Worm (Caenorhabditis elegans) whole organism, mixed stage, embryonic: ENCODE results near the gene msp-33.

ENCODE experiments used
- M03D4.4 ChIP-seq: sonication (generic microtip); optimal IDR thresholded peaks from 2 replicates; lab custom pipeline; 2017; ENCODE audit warnings: mild to moderate bottlenecking, missing genetic modification characterization, missing compliant biosample characterization
- bed-3 ChIP-seq: fragments of 200-800 bp; sonication (Bioruptor generic); optimal IDR thresholded peaks from 3 replicates; lab custom pipeline; 2018; ENCODE audit warnings: mild to moderate bottlenecking, missing genetic modification characterization, moderate library complexity, missing compliant biosample characterization
- ceh-39 ChIP-seq: fragments of 150-350 bp; optimal IDR thresholded peaks from 2 replicates; lab custom pipeline; 2014; ENCODE audit warnings: missing biosample characterization, missing genetic modification characterization
- ceh-83 ChIP-seq: fragments of 200-800 bp; sonication (Bioruptor generic); optimal IDR thresholded peaks from 2 replicates; lab custom pipeline; 2018; ENCODE audit warnings: mild to moderate bottlenecking, missing genetic modification characterization, missing compliant biosample characterization
- ces-1 ChIP-seq: fragments of 150-350 bp; optimal IDR thresholded peaks from 2 replicates; lab custom pipeline; 2014; ENCODE audit warnings: missing biosample characterization, missing genetic modification reagents, missing genetic modification characterization
- cnd-1 ChIP-seq: fragments of 200-800 bp; sonication (Bioruptor generic); optimal IDR thresholded peaks from 2 replicates; lab custom pipeline; 2018; ENCODE audit warnings: mild to moderate bottlenecking, missing genetic modification characterization, missing compliant biosample characterization
- drap-1 ChIP-seq: fragments of 200-800 bp; sonication (Bioruptor generic); optimal IDR thresholded peaks from 3 replicates; lab custom pipeline; 2018; ENCODE audit warnings: mild to moderate bottlenecking, missing genetic modification characterization, missing compliant biosample characterization
- elt-1 ChIP-seq: sonication (generic microtip); optimal IDR thresholded peaks from 2 replicates; lab custom pipeline; 2017; ENCODE audit warnings: missing genetic modification characterization, mild to moderate bottlenecking, missing compliant biosample characterization, antibody characterized with exemption, moderate library complexity, borderline replicate concordance; ENCODE audit not compliant: insufficient read depth
- elt-3 ChIP-seq: fragments of 150-350 bp; optimal IDR thresholded peaks from 2 replicates; lab custom pipeline; 2014; ENCODE audit warnings: missing biosample characterization, missing genetic modification characterization
- flh-1 ChIP-seq: fragments of 200-800 bp; sonication (Bioruptor generic); optimal IDR thresholded peaks from 2 replicates; lab custom pipeline; 2018; ENCODE audit warnings: mild to moderate bottlenecking, missing genetic modification characterization, moderate library complexity, missing compliant biosample characterization
- ham-2 ChIP-seq: fragments of 200-800 bp; sonication (Bioruptor generic); optimal IDR thresholded peaks from 2 replicates; lab custom pipeline; 2018; ENCODE audit warnings: mild to moderate bottlenecking, missing genetic modification characterization, missing compliant biosample characterization
- hlh-1 ChIP-seq: fragments of 150-350 bp; optimal IDR thresholded peaks from 2 replicates; lab custom pipeline; 2014; ENCODE audit warnings: missing biosample characterization, missing genetic modification reagents, missing genetic modification characterization
- lin-13 ChIP-seq: fragments of 150-350 bp; optimal IDR thresholded peaks from 2 replicates; lab custom pipeline; 2014; ENCODE audit warnings: missing biosample characterization, missing genetic modification characterization
- lsy-2 ChIP-seq: fragments of 150-350 bp; optimal IDR thresholded peaks from 2 replicates; lab custom pipeline; 2014; ENCODE audit warnings: missing biosample characterization, missing genetic modification characterization
- mab-5 ChIP-seq: fragments of 150-350 bp; optimal IDR thresholded peaks from 2 replicates; lab custom pipeline; 2014; ENCODE audit warnings: missing biosample characterization, missing genetic modification characterization
- mls-2 ChIP-seq: sonication (generic microtip); optimal IDR thresholded peaks from 2 replicates; lab custom pipeline; 2016; ENCODE audit warnings: mild to moderate bottlenecking, missing genetic modification characterization, moderate library complexity, missing compliant biosample characterization
- nhr-12 ChIP-seq: fragments of 150-350 bp; optimal IDR thresholded peaks from 2 replicates; lab custom pipeline; 2014; ENCODE audit warnings: missing biosample characterization, missing genetic modification characterization
- nhr-2 ChIP-seq: fragments of 150-350 bp; optimal IDR thresholded peaks from 2 replicates; lab custom pipeline; 2014; ENCODE audit warnings: missing biosample characterization, missing genetic modification characterization
- nhr-28 ChIP-seq: fragments of 150-350 bp; optimal IDR thresholded peaks from 2 replicates; lab custom pipeline; 2014; ENCODE audit warnings: missing biosample characterization, missing genetic modification characterization
- nhr-76 ChIP-seq: sonication (generic microtip); optimal IDR thresholded peaks from 2 replicates; lab custom pipeline; 2017; ENCODE audit warnings: missing biosample characterization, missing genetic modification characterization
- pha-4 ChIP-seq: fragments of 150-350 bp; optimal IDR thresholded peaks from 2 replicates; lab custom pipeline; 2018; ENCODE audit warnings: missing biosample characterization, missing genetic modification reagents, missing genetic modification characterization
- sptf-1 ChIP-seq: sonication (generic microtip); optimal IDR thresholded peaks from 2 replicates; lab custom pipeline; 2017; ENCODE audit warnings: mild to moderate bottlenecking, missing genetic modification characterization, moderate library complexity, missing compliant biosample characterization
- tbx-8 ChIP-seq: fragments of 200-800 bp; sonication (Bioruptor generic); optimal IDR thresholded peaks from 2 replicates; lab custom pipeline; 2018; ENCODE audit warnings: mild to moderate bottlenecking, missing genetic modification characterization, moderate library complexity, missing compliant biosample characterization
- unc-120 ChIP-seq: sonication (generic microtip); optimal IDR thresholded peaks from 2 replicates; lab custom pipeline; 2017; ENCODE audit warnings: missing genetic modification characterization, missing compliant biosample characterization; ENCODE audit not compliant: poor library complexity, severe bottlenecking
- unc-39 ChIP-seq: fragments of 150-350 bp; optimal IDR thresholded peaks from 2 replicates; lab custom pipeline; 2014; ENCODE audit warnings: missing biosample characterization, missing genetic modification characterization
- unc-62 ChIP-seq: fragments of 150-350 bp; optimal IDR thresholded peaks from 2 replicates; lab custom pipeline; 2014; ENCODE audit warnings: missing biosample characterization, missing genetic modification reagents, missing genetic modification characterization
- zip-8 ChIP-seq: fragments of 150-350 bp; optimal IDR thresholded peaks from 2 replicates; lab custom pipeline; 2014; ENCODE audit warnings: missing biosample characterization, missing genetic modification characterization
- ztf-11 ChIP-seq: fragments of 150-350 bp; optimal IDR thresholded peaks from 2 replicates; lab custom pipeline; 2014; ENCODE audit warnings: missing biosample characterization, missing genetic modification characterization

Gene msp-33

DNA sequence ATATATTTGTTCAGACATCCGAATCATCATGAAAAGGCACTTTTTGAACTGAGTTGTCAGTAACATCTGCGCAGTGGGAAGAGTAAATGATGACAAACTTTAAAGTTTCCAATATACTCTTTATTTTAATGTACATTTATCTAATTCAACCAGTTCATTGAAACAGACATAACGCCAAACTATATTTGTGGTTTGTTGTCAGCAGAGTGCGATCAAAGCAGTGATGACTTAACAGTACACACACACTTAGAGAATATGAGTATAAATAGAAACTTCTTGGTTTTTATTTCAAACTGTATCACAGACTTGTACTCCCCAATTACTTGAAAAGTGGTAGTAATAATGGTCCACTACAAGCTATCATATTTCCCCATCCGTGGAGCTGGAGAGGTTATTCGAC, 9.1 kb downstream of the msp-33 start, which contains the start of gene gst-8:
TSS of gene gst-8 (plus strand) at position 301 of the 400 bp plus-strand sequence.
- TF ChIP-seq lin-13 (tag; lab: Kevin White, UChicago) (no peak), drap-1 (GFP tag; lab: Kevin White, UChicago) (no peak), bed-3 (GFP tag; lab: Kevin White, UChicago) (no peak), M03D4.4 (tag; lab: Kevin White, UChicago) (no peak), sptf-1 (tag; lab: Kevin White, UChicago) (no peak), lsy-2 (no peak), tbx-8 (GFP tag; lab: Kevin White, UChicago) (no peak), ceh-39 (tag; lab: Kevin White, UChicago) (no peak), nhr-28 (tag; lab: Kevin White, UChicago) (no peak), unc-120 (tag; lab: Kevin White, UChicago) (no peak), cnd-1 (tag; lab: Kevin White, UChicago) (no peak), hlh-1 (no peak)

DNA sequence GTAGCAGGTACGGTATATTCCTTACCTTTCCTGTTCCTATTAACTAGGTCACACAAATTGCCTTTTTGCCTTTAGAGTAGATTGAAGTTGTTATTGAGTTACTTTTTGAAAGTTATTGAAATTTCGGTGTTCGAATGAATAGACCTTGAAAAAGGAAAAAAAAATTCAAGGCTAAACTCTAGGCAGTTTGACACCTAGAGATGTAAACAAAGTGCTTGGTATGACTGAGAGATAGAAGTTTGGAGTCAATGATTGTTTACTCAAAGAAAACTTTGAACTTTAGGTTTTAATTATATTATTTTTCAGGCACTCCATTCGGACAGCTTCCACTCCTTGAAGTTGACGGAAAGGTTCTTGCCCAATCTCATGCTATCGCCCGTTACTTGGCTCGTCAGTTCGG, 10.0 kb downstream of the msp-33 start:
- TF ChIP-seq mab-5 (tag; lab: Kevin White, UChicago) (no peak), unc-39 (tag; lab: Kevin White, UChicago) (no peak), elt-1 (tag; lab: Kevin White, UChicago) (no peak), cnd-1 (tag; lab: Kevin White, UChicago) (no peak), ceh-83 (GFP tag; lab: Kevin White, UChicago) (no peak), M03D4.4 (tag; lab: Kevin White, UChicago) (no peak), nhr-2 (no peak), nhr-12 (tag; lab: Kevin White, UChicago) (no peak)
- TF ChIP-seq, all 35 proteins: peak for 0

DNA sequence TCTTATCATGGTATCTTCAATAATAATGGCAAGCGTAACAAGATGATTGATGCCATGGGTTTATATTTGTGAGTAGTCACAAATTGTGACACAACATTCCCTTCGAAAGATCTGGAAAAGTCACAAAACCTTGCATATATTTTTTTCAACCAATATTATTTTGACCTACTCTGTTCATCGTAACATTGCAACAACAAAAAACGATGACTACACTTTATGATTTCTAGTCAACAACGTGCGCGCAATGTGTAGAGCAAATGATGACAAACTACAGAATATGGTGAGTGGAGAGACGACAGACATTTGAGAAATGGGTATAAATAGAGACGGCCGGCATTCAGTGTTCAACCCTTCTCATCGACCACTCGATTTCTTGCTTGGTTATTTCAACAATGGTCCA, 10.8 kb downstream of the msp-33 start, which contains the start of gene gst-7:
TSS of gene gst-7 (plus strand) at position 336 of the 400 bp plus-strand sequence.
- TF ChIP-seq nhr-76 (no peak), M03D4.4 (tag; lab: Kevin White, UChicago) (no peak), pha-4 (peak; percentile 31), elt-3 (tag; lab: Kevin White, UChicago) (no peak), mls-2 (tag; lab: Kevin White, UChicago) (no peak)

DNA sequence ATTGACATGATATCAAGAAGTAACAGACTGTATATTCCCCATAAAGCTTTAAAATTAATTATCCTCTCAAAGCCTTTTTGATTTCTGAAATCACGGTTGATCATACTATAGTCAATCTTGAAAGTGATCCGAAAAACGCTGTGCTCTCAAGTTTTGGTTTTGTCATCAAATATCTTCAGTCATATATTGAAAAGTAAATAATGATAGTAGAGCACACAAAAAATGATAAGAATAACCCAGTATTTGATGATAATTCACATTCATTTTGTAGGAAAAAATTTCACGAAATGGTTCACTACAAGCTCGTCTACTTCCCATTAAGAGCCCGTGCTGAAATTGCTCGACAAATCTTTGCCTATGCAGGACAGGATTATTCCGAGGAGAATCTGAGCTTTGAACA, 12.9 kb downstream of the msp-33 start, which contains the start of gene gst-6:
TSS of gene gst-6 (plus strand) at position 263 of the 400 bp plus-strand sequence.
- no peak for TF ChIP-seq ham-2 (GFP tag; lab: Kevin White, UChicago)
- TF ChIP-seq lin-13 (tag; lab: Kevin White, UChicago), result no peak
- TF ChIP-seq unc-62 (GFP tag; lab: Kevin White, UChicago), result no peak
- no peak for TF ChIP-seq pha-4
- no peak for TF ChIP-seq zip-8 (tag; lab: Kevin White, UChicago)
- TF ChIP-seq hlh-1, result no peak
- TF ChIP-seq ceh-39 (tag; lab: Kevin White, UChicago), result no peak
- TF ChIP-seq elt-3 (tag; lab: Kevin White, UChicago), result no peak
- no peak for TF ChIP-seq bed-3 (GFP tag; lab: Kevin White, UChicago)
- no peak for TF ChIP-seq flh-1
- TF ChIP-seq tbx-8 (GFP tag; lab: Kevin White, UChicago), result no peak
- TF ChIP-seq nhr-2, result no peak
- no peak for TF ChIP-seq unc-120 (tag; lab: Kevin White, UChicago)
- no peak for TF ChIP-seq ces-1 (GFP tag; lab: Kevin White, UChicago)
- no peak for TF ChIP-seq ztf-11 (tag; lab: Kevin White, UChicago)
- no peak for TF ChIP-seq mab-5 (tag; lab: Kevin White, UChicago)
- no peak for TF ChIP-seq nhr-12 (tag; lab: Kevin White, UChicago)

DNA sequence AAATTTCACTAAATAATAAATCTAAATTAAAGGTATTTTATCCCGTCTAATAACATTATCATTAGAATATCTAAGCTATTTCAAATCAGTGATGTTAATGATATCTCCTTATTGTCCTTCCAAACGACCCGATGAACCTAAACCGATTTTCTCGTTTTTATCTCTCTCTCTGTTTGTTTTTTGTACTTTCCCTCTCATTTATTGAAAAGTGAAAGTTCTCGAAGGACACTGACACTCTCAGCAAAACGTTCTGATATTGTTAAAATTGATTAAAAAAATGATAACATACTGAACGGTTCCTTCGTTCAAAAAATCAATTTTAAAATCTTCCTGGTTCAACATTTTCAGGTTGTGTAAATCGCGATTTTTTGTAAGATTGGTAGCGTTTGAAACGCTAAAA, 16.4 kb downstream of the msp-33 start, which contains the start of gene F11G11.13:
TSS of gene F11G11.13 (minus strand) at position 89 of the 400 bp plus-strand sequence.
- no peak for TF ChIP-seq nhr-12 (tag; lab: Kevin White, UChicago)

DNA sequence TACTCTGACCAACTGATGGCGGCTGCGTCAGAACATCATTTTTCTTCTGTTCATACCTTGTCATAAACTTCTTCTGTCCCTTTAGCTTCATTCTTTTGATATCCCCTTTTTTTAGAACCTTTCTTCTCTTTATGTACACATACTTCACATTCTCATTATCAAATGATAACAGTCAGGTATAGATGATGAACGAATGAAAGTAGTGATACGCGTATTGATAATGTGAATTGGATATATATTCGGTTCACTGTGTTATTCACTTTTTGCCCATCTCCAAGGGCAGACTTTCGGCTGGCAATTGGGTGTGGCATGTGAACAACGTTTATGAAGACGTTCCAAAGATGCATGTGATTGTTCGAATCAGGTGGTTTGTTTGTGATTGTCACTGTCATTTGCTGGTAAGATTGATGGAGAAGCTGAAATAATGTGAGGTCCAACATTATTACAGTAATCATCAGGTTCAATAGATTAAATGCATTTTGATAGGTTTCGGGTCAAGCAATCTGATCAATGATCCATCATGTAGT, 18.1 kb downstream of the msp-33 start, which contains the start of gene F11G11.15:
TSS of gene F11G11.15 (plus strand) at position 511 of the 527 bp plus-strand sequence.
- TF ChIP-seq mls-2 (tag; lab: Kevin White, UChicago), result no peak
